Fruit fly (Drosophila melanogaster) whole organism, embryonic: ENCODE results near the gene Noa36.
A peak's percentile ranks its signal among the peaks of the same experiment; 100 is the strongest.

ENCODE experiments used
- CG13123 ChIP-seq: fragments of 200-800 bp; sonication (Bioruptor generic); optimal IDR thresholded peaks from 2 replicates; lab custom pipeline; 2016; ENCODE audit warnings: missing biosample characterization, missing genetic modification characterization
- CG15514 ChIP-seq: fragments of 200-800 bp; sonication (Bioruptor generic); optimal IDR thresholded peaks from 3 replicates; lab custom pipeline; 2017; ENCODE audit warnings: missing biosample characterization, missing genetic modification characterization, mild to moderate bottlenecking, moderate library complexity, missing genetic modification reagents
- CG17359 ChIP-seq: fragments of 200-800 bp; sonication (Bioruptor generic); optimal IDR thresholded peaks from 3 replicates; lab custom pipeline; 2018; ENCODE audit warnings: missing biosample characterization, mild to moderate bottlenecking, missing genetic modification characterization, moderate library complexity
- CG31365 ChIP-seq: fragments of 200-800 bp; sonication (Bioruptor generic); optimal IDR thresholded peaks from 2 replicates; lab custom pipeline; 2018; ENCODE audit warnings: missing biosample characterization, mild to moderate bottlenecking, missing genetic modification characterization
- CG3847 ChIP-seq: fragments of 200-800 bp; sonication (Bioruptor generic); IDR thresholded peaks from 2 replicates; pipeline ENCODE4 v1.3.6; 2022; ENCODE audit warnings: missing biosample characterization, missing genetic modification characterization
- CG6689 ChIP-seq: fragments of 200-800 bp; sonication (Bioruptor generic); IDR thresholded peaks from 2 replicates; pipeline ENCODE4 v1.3.6; 2022; ENCODE audit warnings: missing biosample characterization, missing genetic modification characterization
- CG6813 ChIP-seq: fragments of 200-800 bp; sonication (Bioruptor generic); optimal IDR thresholded peaks from 2 replicates; lab custom pipeline; 2017; ENCODE audit warnings: missing biosample characterization, missing genetic modification characterization, mild to moderate bottlenecking, moderate library complexity, missing genetic modification reagents
- CG7271 ChIP-seq: fragments of 200-800 bp; sonication (Bioruptor generic); optimal IDR thresholded peaks from 2 replicates; lab custom pipeline; 2018; ENCODE audit warnings: missing biosample characterization, mild to moderate bottlenecking, missing genetic modification characterization, moderate library complexity
- CG7556 ChIP-seq: fragments of 200-800 bp; sonication (Bioruptor generic); optimal IDR thresholded peaks from 2 replicates; lab custom pipeline; 2017; ENCODE audit warnings: missing biosample characterization, mild to moderate bottlenecking, missing genetic modification characterization
- CG7745 ChIP-seq: fragments of 200-800 bp; sonication (Bioruptor generic); optimal IDR thresholded peaks from 2 replicates; lab custom pipeline; 2018; ENCODE audit warnings: missing biosample characterization, mild to moderate bottlenecking, missing genetic modification characterization, moderate library complexity
- CG8388 ChIP-seq: fragments of 200-800 bp; sonication (Bioruptor generic); optimal IDR thresholded peaks from 2 replicates; lab custom pipeline; 2019; ENCODE audit warnings: missing biosample characterization, mild to moderate bottlenecking, missing genetic modification characterization, moderate library complexity
- Hr78 ChIP-seq, 2 experiments: fragments of 200-800 bp in 1 of 2; fragments of >200 bp in 1 of 2; sonication (Bioruptor generic) in 1 of 2; optimal IDR thresholded peaks; 2 replicates each; lab custom pipeline; 2017 to 2019; ENCODE audit warnings: missing biosample characterization in 2 of 2, missing genetic modification characterization in 2 of 2, mild to moderate bottlenecking in 1 of 2, moderate library complexity in 1 of 2
- Kr ChIP-seq: fragments of 200-800 bp; sonication (Bioruptor generic); optimal IDR thresholded peaks from 2 replicates; lab custom pipeline; 2017; ENCODE audit warnings: missing biosample characterization, mild to moderate bottlenecking, missing genetic modification characterization
- Mes4 ChIP-seq: fragments of 200-800 bp; sonication (Bioruptor generic); optimal IDR thresholded peaks from 2 replicates; lab custom pipeline; 2016; ENCODE audit warnings: missing biosample characterization, missing genetic modification characterization
- Nf-YB ChIP-seq: fragments of 200-800 bp; sonication (Bioruptor generic); optimal IDR thresholded peaks from 3 replicates; lab custom pipeline; 2019; ENCODE audit warnings: missing biosample characterization, mild to moderate bottlenecking, missing genetic modification characterization, moderate library complexity
- Nf-YC ChIP-seq: fragments of 200-800 bp; optimal IDR thresholded peaks from 3 replicates; lab custom pipeline; 2019; ENCODE audit warnings: missing biosample characterization, mild to moderate bottlenecking, missing genetic modification characterization, moderate library complexity
- Sry-β ChIP-seq: fragments of 200-800 bp; sonication (Bioruptor generic); optimal IDR thresholded peaks from 2 replicates; lab custom pipeline; 2018; ENCODE audit warnings: missing biosample characterization, mild to moderate bottlenecking, missing genetic modification characterization, moderate library complexity
- Ssrp ChIP-seq: fragments of 200-800 bp; sonication (Bioruptor generic); optimal IDR thresholded peaks from 2 replicates; lab custom pipeline; 2018; ENCODE audit warnings: missing biosample characterization, mild to moderate bottlenecking, missing genetic modification characterization, moderate library complexity
- Xrp1 ChIP-seq: fragments of 200-800 bp; sonication (Bioruptor generic); IDR thresholded peaks from 2 replicates; pipeline ENCODE4 v1.3.6; 2022; ENCODE audit warnings: missing biosample characterization, missing genetic modification characterization
- ato ChIP-seq: fragments of 200-800 bp; sonication (Bioruptor generic); IDR thresholded peaks from 2 replicates; pipeline ENCODE4 v1.3.6; 2022; ENCODE audit warnings: missing biosample characterization, missing genetic modification characterization; ENCODE audit not compliant: partially characterized antibody
- br ChIP-seq: fragments of >200 bp; optimal IDR thresholded peaks from 2 replicates; lab custom pipeline; 2017
- bsh ChIP-seq, 2 experiments: fragments of 200-800 bp; sonication (Bioruptor generic); optimal IDR thresholded peaks; 2 replicates each; lab custom pipeline; 2017 to 2018; ENCODE audit warnings: mild to moderate bottlenecking in 2 of 2, missing biosample characterization in 2 of 2, missing genetic modification characterization in 2 of 2, moderate library complexity in 1 of 2
- croc ChIP-seq: fragments of 200-800 bp; sonication (Bioruptor generic); conservative IDR thresholded peaks from 3 replicates; pipeline ENCODE4 v1.3.6; 2022; ENCODE audit warnings: missing biosample characterization, missing genetic modification characterization
- crol ChIP-seq: fragments of 200-800 bp; sonication (Bioruptor generic); IDR thresholded peaks from 2 replicates; pipeline ENCODE4 v1.3.6; 2022; ENCODE audit warnings: missing biosample characterization, missing genetic modification characterization
- dan ChIP-seq: fragments of 200-800 bp; sonication (Bioruptor generic); IDR thresholded peaks from 2 replicates; pipeline ENCODE4 v1.3.6; 2022; ENCODE audit warnings: missing biosample characterization, missing genetic modification characterization
- ewg ChIP-seq: fragments of 200-800 bp; sonication (Bioruptor generic); optimal IDR thresholded peaks from 3 replicates; lab custom pipeline; 2017; ENCODE audit warnings: mild to moderate bottlenecking, missing biosample characterization, missing genetic modification reagents, missing genetic modification characterization
- exex ChIP-seq: fragments of 200-800 bp; sonication (Bioruptor generic); optimal IDR thresholded peaks from 4 replicates; lab custom pipeline; 2018; ENCODE audit warnings: missing biosample characterization, mild to moderate bottlenecking, missing genetic modification characterization, moderate library complexity
- gsb-n ChIP-seq: fragments of 200-800 bp; sonication (Bioruptor generic); optimal IDR thresholded peaks from 3 replicates; lab custom pipeline; 2018; ENCODE audit warnings: missing biosample characterization, mild to moderate bottlenecking, missing genetic modification characterization
- hbn ChIP-seq: fragments of 200-800 bp; sonication (Bioruptor generic); IDR thresholded peaks from 2 replicates; pipeline ENCODE4 v1.3.6; 2022; ENCODE audit warnings: missing biosample characterization, missing genetic modification characterization; ENCODE audit not compliant: partially characterized antibody
- mld ChIP-seq: fragments of 200-800 bp; sonication (Bioruptor generic); IDR thresholded peaks from 3 replicates; pipeline ENCODE4 v1.3.6; 2022; ENCODE audit warnings: missing biosample characterization, missing genetic modification characterization; ENCODE audit not compliant: partially characterized antibody
- nerfin-2 ChIP-seq: fragments of 200-800 bp; sonication (Bioruptor generic); IDR thresholded peaks from 2 replicates; pipeline ENCODE4 v1.3.6; 2022; ENCODE audit warnings: missing biosample characterization, missing genetic modification characterization; ENCODE audit not compliant: partially characterized antibody
- onecut ChIP-seq: fragments of 200-800 bp; sonication (Bioruptor generic); IDR thresholded peaks from 2 replicates; pipeline ENCODE4 v1.3.6; 2022; ENCODE audit warnings: missing biosample characterization, missing genetic modification characterization
- sens ChIP-seq: fragments of 200-800 bp; sonication (Bioruptor generic); peaks from one replicate; lab custom pipeline; 2016; ENCODE audit warnings: missing biosample characterization, missing genetic modification characterization
- seq ChIP-seq: fragments of 200-800 bp; sonication (Bioruptor generic); IDR thresholded peaks from 2 replicates; pipeline ENCODE4 v1.3.6; 2022; ENCODE audit warnings: missing biosample characterization, missing genetic modification characterization
- sisA ChIP-seq: fragments of 200-800 bp; sonication (Bioruptor generic); IDR thresholded peaks from 2 replicates; pipeline ENCODE4 v1.3.6; 2022; ENCODE audit warnings: missing biosample characterization, missing genetic modification characterization
- twi ChIP-seq: fragments of 200-800 bp; optimal IDR thresholded peaks from 2 replicates; lab custom pipeline; 2019; ENCODE audit warnings: missing biosample characterization, mild to moderate bottlenecking, missing genetic modification characterization, moderate library complexity
- unpg ChIP-seq: fragments of 200-800 bp; sonication (Bioruptor generic); optimal IDR thresholded peaks from 3 replicates; lab custom pipeline; 2018; ENCODE audit warnings: missing biosample characterization, mild to moderate bottlenecking, missing genetic modification characterization, moderate library complexity
- yki ChIP-seq: fragments of >200 bp; optimal IDR thresholded peaks from 3 replicates; lab custom pipeline; 2018

Gene Noa36

DNA sequence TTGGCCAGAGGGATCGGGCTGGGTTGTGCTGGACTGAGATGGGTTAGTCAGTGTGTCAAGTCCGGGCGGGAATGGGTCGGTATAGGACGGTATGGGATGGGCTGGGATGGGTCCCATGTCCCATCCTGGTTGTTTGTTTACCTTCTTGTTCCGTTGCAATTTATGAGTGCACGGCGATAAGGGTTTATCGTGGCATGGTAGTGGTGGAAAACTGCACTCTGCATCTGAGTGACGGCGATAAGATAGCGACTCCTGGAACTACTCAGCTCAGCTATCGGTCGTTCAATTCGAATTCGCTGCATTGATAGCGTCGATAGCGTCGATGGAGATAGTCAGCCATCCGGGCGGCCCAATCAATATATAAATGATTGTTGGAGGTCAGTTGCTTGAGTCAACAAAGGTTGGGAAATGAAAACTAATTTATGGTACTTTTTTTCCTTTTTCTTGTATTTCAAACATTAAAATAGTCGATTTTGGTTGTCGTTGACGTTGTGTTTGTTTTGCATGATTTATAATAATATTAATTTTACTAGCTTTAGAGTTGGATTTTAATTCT, 18.5 kb downstream of the Noa36 start (continued):
- TF ChIP-seq Ssrp (tag; lab: Kevin White, UChicago), result no peak
- peak; percentile 39 for TF ChIP-seq Kr (GFP tag; lab: Kevin White, UChicago)
- peak in 1 of 2 experiments; percentile 9 for TF ChIP-seq Hr78 (GFP tag; optimal IDR thresholded peaks at IDR 0.05; lab: Kevin White, UChicago)
- no peak for TF ChIP-seq CG3847 (GFP tag; lab: Robert Waterston, UW)
- no peak for TF ChIP-seq Sry-β
- no peak for TF ChIP-seq CG7271 (tag; lab: Kevin White, UChicago)
- TF ChIP-seq mld, result no peak
- no peak for TF ChIP-seq Mes4 (GFP tag; lab: Kevin White, UChicago)
- no peak for TF ChIP-seq CG31365 (tag; lab: Kevin White, UChicago)
- TF ChIP-seq bsh (GFP tag; optimal IDR thresholded peaks at IDR 0.05; lab: Kevin White, UChicago), result no peak
- TF ChIP-seq CG7556 (GFP tag; lab: Kevin White, UChicago), result no peak
- TF ChIP-seq sens (GFP tag; lab: Kevin White, UChicago), result peak; percentile 25

dm6 chr3R:28580013-28580412, 19.1 kb downstream of the Noa36 start:
- TF ChIP-seq croc (GFP tag; lab: Robert Waterston, UW), result no peak
- TF ChIP-seq CG7745 (tag; lab: Kevin White, UChicago), result peak; percentile 62

DNA sequence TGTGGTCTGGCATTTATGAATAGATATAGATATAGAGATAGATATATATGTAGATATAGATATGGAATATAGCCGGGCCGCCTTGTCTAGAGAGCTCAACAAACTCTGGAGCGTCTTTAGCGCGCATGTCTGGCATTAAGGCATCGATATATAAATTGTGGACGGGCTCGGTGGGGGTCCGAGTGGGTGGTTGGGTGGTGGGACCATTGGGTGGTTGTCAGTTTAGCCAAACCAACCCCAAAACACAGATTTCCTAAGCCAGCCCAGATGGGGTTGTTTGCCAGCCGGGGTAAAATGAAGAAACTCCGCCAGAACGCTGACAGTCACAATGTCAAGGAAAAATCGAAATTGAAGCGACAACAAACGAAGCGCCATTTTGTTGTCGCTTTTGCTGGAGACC, 19.6 kb downstream of the Noa36 start:
- TF ChIP-seq ewg (GFP tag; lab: Kevin White, UChicago) (peak; percentile 59), CG15514 (GFP tag; lab: Kevin White, UChicago) (no peak), br (lab: Kevin White, UChicago) (no peak), Nf-YC (peak; percentile 80), CG6813 (GFP tag; lab: Kevin White, UChicago) (no peak), dan (GFP tag; lab: Robert Waterston, UW) (no peak), Nf-YB (peak; percentile 62), nerfin-2 (no peak), sisA (no peak), crol (GFP tag; lab: Robert Waterston, UW) (no peak), CG13123 (no peak), twi (tag; lab: Kevin White, UChicago) (no peak), CG8388 (GFP tag; lab: Kevin White, UChicago) (no peak), seq (GFP tag; lab: Robert Waterston, UW) (peak; percentile 21; the same call in 1 of the 2 replicates), gsb-n (tag; lab: Kevin White, UChicago) (no peak), onecut (GFP tag; lab: Robert Waterston, UW) (peak; percentile 37), exex (tag; lab: Kevin White, UChicago) (no peak), ato (no peak), CG6689 (GFP tag; lab: Robert Waterston, UW) (no peak), yki (lab: Kevin White, UChicago) (no peak), bsh (GFP tag; optimal IDR thresholded peaks at IDR 0.05; lab: Kevin White, UChicago) (no peak), unpg (GFP tag; lab: Kevin White, UChicago) (no peak), Xrp1 (GFP tag; lab: Robert Waterston, UW) (no peak), hbn (GFP tag; lab: Robert Waterston, UW) (no peak), CG17359 (tag; lab: Kevin White, UChicago) (no peak)
